Fruit fly (Drosophila melanogaster): ENCODE measurements around the gene Ndfip.

The Ndfip gene

dm6 chr3L:17615838-17616237 lies 38.2 kb downstream of the Ndfip start:
- TF ChIP-seq tj (GFP tag; optimal IDR thresholded peaks at IDR 0.05) (no peak), Mnt (GFP tag; optimal IDR thresholded peaks at IDR 0.05) (no peak), cnc (optimal IDR thresholded peaks at IDR 0.05) (no peak), CG7045 (GFP tag; optimal IDR thresholded peaks at IDR 0.05) (no peak), Crg-1 (GFP tag; optimal IDR thresholded peaks at IDR 0.05) (no peak), CG7101 (tag; optimal IDR thresholded peaks at IDR 0.05) (no peak), Clk (GFP tag; optimal IDR thresholded peaks at IDR 0.05) (no peak), CG1620 (GFP tag; optimal IDR thresholded peaks at IDR 0.05) (no peak), toe (GFP tag; optimal IDR thresholded peaks at IDR 0.05) (no peak), pad (GFP tag; optimal IDR thresholded peaks at IDR 0.05) (no peak), CG33017 (tag; optimal IDR thresholded peaks at IDR 0.05) (no peak), cic (GFP tag; optimal IDR thresholded peaks at IDR 0.05) (no peak), Hr96 (GFP tag; optimal IDR thresholded peaks at IDR 0.05) (no peak), CG12768 (GFP tag; optimal IDR thresholded peaks at IDR 0.05) (no peak), kay (GFP tag; ENCODE audit: borderline replicate concordance) (no peak), CG11617 (GFP tag; optimal IDR thresholded peaks at IDR 0.05) (no peak), bab1 (GFP tag; optimal IDR thresholded peaks at IDR 0.05) (no peak), ovo (GFP tag; optimal IDR thresholded peaks at IDR 0.05) (no peak)

- TF ChIP-seq tj (GFP tag; optimal IDR thresholded peaks at IDR 0.05) (peak; percentile 43), CG33017 (tag; optimal IDR thresholded peaks at IDR 0.05) (no peak)
Measured at dm6 chr3L:17615286-17615685, 38.8 kb downstream of the Ndfip start.

dm6 chr3L:17613972-17614384 lies 40.1 kb downstream of the Ndfip start:
- no peak for TF ChIP-seq Mnt (GFP tag; optimal IDR thresholded peaks at IDR 0.05)
- TF ChIP-seq tj (GFP tag; optimal IDR thresholded peaks at IDR 0.05) = peak; percentile 68

- TF ChIP-seq CG11617 (GFP tag; optimal IDR thresholded peaks at IDR 0.05) = no peak
- TF ChIP-seq CG33017 (tag; optimal IDR thresholded peaks at IDR 0.05) = no peak
- no peak for TF ChIP-seq Crg-1 (GFP tag; optimal IDR thresholded peaks at IDR 0.05)
- TF ChIP-seq toe (GFP tag; optimal IDR thresholded peaks at IDR 0.05) = no peak
- TF ChIP-seq Mnt (GFP tag; optimal IDR thresholded peaks at IDR 0.05) = no peak
- no peak for TF ChIP-seq CG14711 (tag; optimal IDR thresholded peaks at IDR 0.05)
- TF ChIP-seq ovo (GFP tag; optimal IDR thresholded peaks at IDR 0.05) = no peak
- TF ChIP-seq CG1620 (GFP tag; optimal IDR thresholded peaks at IDR 0.05) = no peak
- no peak for TF ChIP-seq kay (GFP tag; ENCODE audit: borderline replicate concordance)
- TF ChIP-seq bab1 (GFP tag; optimal IDR thresholded peaks at IDR 0.05) = no peak
- no peak for TF ChIP-seq CG5204 (GFP tag; optimal IDR thresholded peaks at IDR 0.05)
Measured at dm6 chr3L:17613292-17613734, 40.8 kb downstream of the Ndfip start.

- TF ChIP-seq CG14711 (tag; optimal IDR thresholded peaks at IDR 0.05) (no peak), cic (GFP tag; optimal IDR thresholded peaks at IDR 0.05) (peak; percentile 88), kay (GFP tag; ENCODE audit: borderline replicate concordance) (no peak), Hr96 (GFP tag; optimal IDR thresholded peaks at IDR 0.05) (no peak), cnc (optimal IDR thresholded peaks at IDR 0.05) (no peak), CG1620 (GFP tag; optimal IDR thresholded peaks at IDR 0.05) (no peak), toe (GFP tag; optimal IDR thresholded peaks at IDR 0.05) (no peak), ovo (GFP tag; optimal IDR thresholded peaks at IDR 0.05) (peak; percentile 75), CG12768 (GFP tag; optimal IDR thresholded peaks at IDR 0.05) (peak; percentile 84), Mnt (GFP tag; optimal IDR thresholded peaks at IDR 0.05) (peak; percentile 97), CG7101 (tag; optimal IDR thresholded peaks at IDR 0.05) (peak; percentile 29), bab1 (GFP tag; optimal IDR thresholded peaks at IDR 0.05) (peak; percentile 8), CG7045 (GFP tag; optimal IDR thresholded peaks at IDR 0.05) (peak; percentile 33), Crg-1 (GFP tag; optimal IDR thresholded peaks at IDR 0.05) (peak; percentile 7), pad (GFP tag; optimal IDR thresholded peaks at IDR 0.05) (peak; percentile 30), CG33017 (tag; optimal IDR thresholded peaks at IDR 0.05) (peak; percentile 49), Clk (GFP tag; optimal IDR thresholded peaks at IDR 0.05) (peak; percentile 53), tj (GFP tag; optimal IDR thresholded peaks at IDR 0.05) (peak; percentile 27), CG11617 (GFP tag; optimal IDR thresholded peaks at IDR 0.05) (no peak), CG5204 (GFP tag; optimal IDR thresholded peaks at IDR 0.05) (no peak)
Measured at dm6 chr3L:17611864-17612505, 42.1 kb downstream of the Ndfip start.

- no peak for TF ChIP-seq tj (GFP tag; optimal IDR thresholded peaks at IDR 0.05)
- TF ChIP-seq cnc (optimal IDR thresholded peaks at IDR 0.05) = no peak
- TF ChIP-seq pad (GFP tag; optimal IDR thresholded peaks at IDR 0.05) = peak; percentile 27
- no peak for TF ChIP-seq Mnt (GFP tag; optimal IDR thresholded peaks at IDR 0.05)
- peak; percentile 49 for TF ChIP-seq kay (GFP tag; ENCODE audit: borderline replicate concordance)
- no peak for TF ChIP-seq CG7045 (GFP tag; optimal IDR thresholded peaks at IDR 0.05)
- no peak for TF ChIP-seq CG33017 (tag; optimal IDR thresholded peaks at IDR 0.05)
- no peak for TF ChIP-seq toe (GFP tag; optimal IDR thresholded peaks at IDR 0.05)
- no peak for TF ChIP-seq Hr96 (GFP tag; optimal IDR thresholded peaks at IDR 0.05)
- TF ChIP-seq CG1620 (GFP tag; optimal IDR thresholded peaks at IDR 0.05) = peak; percentile 2
- TF ChIP-seq bab1 (GFP tag; optimal IDR thresholded peaks at IDR 0.05) = peak; percentile 27
- no peak for TF ChIP-seq Crg-1 (GFP tag; optimal IDR thresholded peaks at IDR 0.05)
- TF ChIP-seq cic (GFP tag; optimal IDR thresholded peaks at IDR 0.05) = no peak
- TF ChIP-seq CG12768 (GFP tag; optimal IDR thresholded peaks at IDR 0.05) = no peak
- no peak for TF ChIP-seq CG7101 (tag; optimal IDR thresholded peaks at IDR 0.05)
- TF ChIP-seq CG5204 (GFP tag; optimal IDR thresholded peaks at IDR 0.05) = no peak
- no peak for TF ChIP-seq ovo (GFP tag; optimal IDR thresholded peaks at IDR 0.05)
- TF ChIP-seq Clk (GFP tag; optimal IDR thresholded peaks at IDR 0.05) = no peak
- peak; percentile 53 for TF ChIP-seq CG14711 (tag; optimal IDR thresholded peaks at IDR 0.05)
- no peak for TF ChIP-seq CG11617 (GFP tag; optimal IDR thresholded peaks at IDR 0.05)
Measured at dm6 chr3L:17610896-17611711, 43.0 kb downstream of the Ndfip start.
